Worm (Caenorhabditis elegans) whole organism, midembryonic: ENCODE measurements around the gene F43C11.8.

Source experiments
- cog-1 ChIP-seq: sonication (generic microtip); optimal IDR thresholded peaks from 2 replicates; lab custom pipeline; 2016; ENCODE audit warnings: missing genetic modification characterization, missing compliant biosample characterization
- flt-1 ChIP-seq: fragments of 200-800 bp; sonication (Bioruptor generic); IDR thresholded peaks from 2 replicates; pipeline ENCODE4 v1.3.6; 2022; ENCODE audit warnings: missing genetic modification characterization, missing compliant biosample characterization
- med-1 ChIP-seq: sonication (generic microtip); optimal IDR thresholded peaks from 2 replicates; lab custom pipeline; 2017; ENCODE audit warnings: missing genetic modification characterization, mild to moderate bottlenecking, missing compliant biosample characterization, antibody characterized with exemption, missing genetic modification reagents; ENCODE audit not compliant: insufficient read depth
- tab-1 ChIP-seq: fragments of 200-800 bp; sonication (Bioruptor generic); IDR thresholded peaks from 2 replicates; pipeline ENCODE4 v1.3.6; 2022; ENCODE audit warnings: missing genetic modification characterization, missing compliant biosample characterization
- ztf-23 ChIP-seq: fragments of 200-800 bp; sonication (Bioruptor generic); IDR thresholded peaks from 2 replicates; pipeline ENCODE4 v1.3.6; 2022; ENCODE audit warnings: missing genetic modification reagents, missing genetic modification characterization, missing compliant biosample characterization
- ztf-29 ChIP-seq: fragments of 200-800 bp; sonication (Bioruptor generic); IDR thresholded peaks from 2 replicates; pipeline ENCODE4 v1.3.6; 2022; ENCODE audit warnings: missing genetic modification reagents, missing genetic modification characterization, missing compliant biosample characterization

DNA sequence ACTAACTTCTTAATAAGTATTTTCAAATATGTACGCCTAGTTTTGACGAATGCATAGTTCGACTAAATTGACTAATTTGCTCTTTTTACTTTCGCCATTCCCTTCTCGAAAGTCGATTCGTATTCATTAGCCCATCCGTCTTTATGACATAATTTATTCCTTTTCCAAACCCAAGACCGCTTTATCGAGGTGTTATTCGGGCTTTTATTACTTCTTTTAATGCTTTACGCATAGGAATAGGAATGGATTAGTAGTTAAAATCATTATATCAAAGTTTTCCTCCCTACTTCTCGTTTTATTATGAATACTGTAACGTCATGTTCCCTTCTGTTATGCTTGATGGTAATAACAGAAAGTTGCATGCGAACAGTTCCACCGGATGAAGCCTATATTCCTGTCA is 42.7 kb downstream of the F43C11.8 start, which contains the start of gene F16G10.2:
- TF ChIP-seq cog-1 (tag; lab: Kevin White, UChicago) (no peak), ztf-29 (GFP tag; lab: Robert Waterston, UW) (no peak), flt-1 (GFP tag; lab: Robert Waterston, UW) (no peak), tab-1 (no peak), med-1 (GFP tag; lab: Kevin White, UChicago) (no peak), ztf-23 (GFP tag; lab: Robert Waterston, UW) (no peak)
